Fruit fly (Drosophila melanogaster): Measurements from ENCODE around the gene CG44521.

DNA sequence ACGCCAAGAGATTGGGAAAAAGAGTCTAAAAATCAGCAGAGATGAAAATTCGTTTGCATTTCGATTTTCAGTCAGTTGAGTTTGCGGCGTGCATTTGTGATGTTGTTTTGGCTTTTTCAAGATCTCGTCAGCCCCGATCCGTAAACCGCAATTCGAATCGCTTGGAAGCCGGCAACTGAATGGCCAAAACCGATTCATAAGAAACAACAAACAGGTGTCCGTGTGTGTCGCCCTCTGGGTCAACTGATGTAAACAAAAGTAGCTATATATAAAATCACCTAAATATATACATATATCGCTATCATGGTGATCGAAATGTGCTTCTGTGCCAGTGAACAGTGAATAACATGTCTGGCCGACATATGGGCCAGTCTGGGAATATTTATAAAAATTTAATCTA lies 46.3 kb upstream of the CG44521 start:
- TF ChIP-seq repo (GFP tag; optimal IDR thresholded peaks at IDR 0.05): no peak
- TF ChIP-seq CG34376 (GFP tag; optimal IDR thresholded peaks at IDR 0.05): no peak
- TF ChIP-seq jumu (GFP tag; optimal IDR thresholded peaks at IDR 0.05): no peak
- no peak for TF ChIP-seq CG31441 (GFP tag; IDR thresholded peaks at IDR 0.05)
- no peak for TF ChIP-seq stwl (tag; optimal IDR thresholded peaks at IDR 0.05)

Data from whole organism, embryonic.